Fruit fly (Drosophila melanogaster) whole organism, embryonic: ENCODE data around the gene CG34258.
A peak's percentile ranks its signal among the peaks of the same experiment; 100 is the strongest.

ENCODE experiments used
- Aef1 ChIP-seq: fragments of 200-800 bp; sonication (Bioruptor generic); IDR thresholded peaks from 3 replicates; pipeline ENCODE4 v1.3.6; 2022; ENCODE audit warnings: missing biosample characterization, missing genetic modification characterization
- Awh ChIP-seq: fragments of 200-800 bp; sonication (Bioruptor generic); IDR thresholded peaks from 2 replicates; pipeline ENCODE4, ENCODE4 v1.3.6; 2022; ENCODE audit warnings: missing biosample characterization, missing genetic modification characterization
- Bgb ChIP-seq: fragments of 200-800 bp; sonication (Bioruptor generic); IDR thresholded peaks from 2 replicates; pipeline ENCODE4 v1.3.6; 2022; ENCODE audit warnings: missing biosample characterization, missing genetic modification characterization; ENCODE audit not compliant: partially characterized antibody
- CG11456 ChIP-seq: fragments of 200-800 bp; sonication (Bioruptor generic); IDR thresholded peaks from 3 replicates; pipeline ENCODE4 v1.3.6; 2022; ENCODE audit warnings: missing biosample characterization, missing genetic modification characterization
- CG11504 ChIP-seq: fragments of 200-800 bp; sonication (Bioruptor generic); optimal IDR thresholded peaks from 3 replicates; lab custom pipeline; 2019; ENCODE audit warnings: missing biosample characterization, mild to moderate bottlenecking, missing genetic modification characterization, moderate library complexity
- CG12104 ChIP-seq: fragments of 200-800 bp; sonication (Bioruptor generic); optimal IDR thresholded peaks from 3 replicates; lab custom pipeline; 2016; ENCODE audit warnings: missing biosample characterization, missing genetic modification characterization
- CG12391 ChIP-seq: fragments of 200-800 bp; sonication (Bioruptor generic); optimal IDR thresholded peaks from 3 replicates; lab custom pipeline; 2018; ENCODE audit warnings: missing biosample characterization, mild to moderate bottlenecking, missing genetic modification characterization, moderate library complexity
- CG12659 ChIP-seq: fragments of 200-800 bp; sonication (Bioruptor generic); optimal IDR thresholded peaks from 3 replicates; lab custom pipeline; 2017; ENCODE audit warnings: mild to moderate bottlenecking, missing biosample characterization, missing genetic modification reagents, missing genetic modification characterization
- CG13624 ChIP-seq: fragments of 200-800 bp; sonication (Bioruptor generic); optimal IDR thresholded peaks from 2 replicates; lab custom pipeline; 2016; ENCODE audit warnings: missing biosample characterization, missing genetic modification characterization
- CG14441 ChIP-seq: fragments of 200-800 bp; sonication (Bioruptor generic); IDR thresholded peaks from 2 replicates; pipeline ENCODE4 v1.3.6; 2022; ENCODE audit warnings: missing biosample characterization, missing genetic modification characterization
- CG14710 ChIP-seq: fragments of 200-800 bp; sonication (Bioruptor generic); optimal IDR thresholded peaks from 3 replicates; lab custom pipeline; 2019; ENCODE audit warnings: missing biosample characterization, mild to moderate bottlenecking, missing genetic modification characterization, moderate library complexity
- CG15011 ChIP-seq: fragments of 200-800 bp; sonication (Bioruptor generic); optimal IDR thresholded peaks from 3 replicates; lab custom pipeline; 2018; ENCODE audit warnings: missing biosample characterization, mild to moderate bottlenecking, missing genetic modification characterization
- CG17568 ChIP-seq: fragments of 200-800 bp; sonication (Bioruptor generic); optimal IDR thresholded peaks from 2 replicates; lab custom pipeline; 2018; ENCODE audit warnings: missing biosample characterization, mild to moderate bottlenecking, missing genetic modification characterization, moderate library complexity
- CG17802 ChIP-seq: fragments of 200-800 bp; sonication (Bioruptor generic); optimal IDR thresholded peaks from 2 replicates; lab custom pipeline; 2018; ENCODE audit warnings: missing biosample characterization, mild to moderate bottlenecking, missing genetic modification characterization, moderate library complexity
- CG18599 ChIP-seq: fragments of 200-800 bp; sonication (Bioruptor generic); optimal IDR thresholded peaks from 3 replicates; lab custom pipeline; 2017; ENCODE audit warnings: missing biosample characterization, missing genetic modification characterization, mild to moderate bottlenecking, moderate library complexity, missing genetic modification reagents
- CG18619 ChIP-seq: fragments of 200-800 bp; sonication (Bioruptor generic); optimal IDR thresholded peaks from 3 replicates; lab custom pipeline; 2017; ENCODE audit warnings: missing biosample characterization, mild to moderate bottlenecking, missing genetic modification characterization
- CG2199 ChIP-seq: fragments of 200-800 bp; sonication (Bioruptor generic); IDR thresholded peaks from 3 replicates; pipeline ENCODE4 v1.3.6; 2022; ENCODE audit warnings: missing biosample characterization, missing genetic modification characterization
- CG30431 ChIP-seq: fragments of 200-800 bp; sonication (Bioruptor generic); optimal IDR thresholded peaks from 2 replicates; lab custom pipeline; 2017; ENCODE audit warnings: missing biosample characterization, missing genetic modification characterization
- CG32767 ChIP-seq: fragments of 200-800 bp; sonication (Bioruptor generic); IDR thresholded peaks from 2 replicates; pipeline ENCODE4 v1.3.6; 2022; ENCODE audit warnings: missing biosample characterization, missing genetic modification characterization
- CG34224 ChIP-seq: fragments of 200-800 bp; sonication (Bioruptor generic); IDR thresholded peaks from 3 replicates; pipeline ENCODE4 v1.3.6; 2022; ENCODE audit warnings: missing biosample characterization, missing genetic modification characterization; ENCODE audit not compliant: partially characterized antibody
- CG43689 ChIP-seq: fragments of 200-800 bp; sonication (Bioruptor generic); IDR thresholded peaks from 2 replicates; pipeline ENCODE4 v1.3.6; 2022; ENCODE audit warnings: missing biosample characterization, missing genetic modification characterization
- CG5953 ChIP-seq: fragments of 200-800 bp; sonication (Bioruptor generic); IDR thresholded peaks from 2 replicates; pipeline ENCODE4 v1.3.6; 2022; ENCODE audit warnings: missing biosample characterization, missing genetic modification characterization
- CG6765 ChIP-seq: fragments of 200-800 bp; sonication (Bioruptor generic); optimal IDR thresholded peaks from 3 replicates; lab custom pipeline; 2017; ENCODE audit warnings: missing biosample characterization, mild to moderate bottlenecking, missing genetic modification characterization
- CG7357 ChIP-seq: fragments of 200-800 bp; sonication (Bioruptor generic); IDR thresholded peaks from 3 replicates; pipeline ENCODE4 v1.3.6; 2022; ENCODE audit warnings: missing biosample characterization, missing genetic modification characterization
- CG9609 ChIP-seq: fragments of 200-800 bp; sonication (Bioruptor generic); optimal IDR thresholded peaks from 3 replicates; lab custom pipeline; 2016; ENCODE audit warnings: missing biosample characterization, missing genetic modification characterization
- Camta ChIP-seq: fragments of 200-800 bp; sonication (Bioruptor generic); optimal IDR thresholded peaks from 2 replicates; lab custom pipeline; 2016; ENCODE audit warnings: missing biosample characterization, missing genetic modification characterization
- CrebB ChIP-seq: fragments of 200-800 bp; sonication (Bioruptor generic); optimal IDR thresholded peaks from 3 replicates; lab custom pipeline; 2018; ENCODE audit warnings: missing biosample characterization, mild to moderate bottlenecking, missing genetic modification characterization
- D19B ChIP-seq: fragments of 200-800 bp; sonication (Bioruptor generic); optimal IDR thresholded peaks from 2 replicates; lab custom pipeline; 2017; ENCODE audit warnings: missing biosample characterization, mild to moderate bottlenecking, missing genetic modification characterization
- Dfd ChIP-seq, 2 experiments: fragments of >200 bp; optimal IDR thresholded peaks; 2 replicates each; lab custom pipeline; 2017; ENCODE audit warnings: missing biosample characterization in 2 of 2, missing genetic modification characterization in 2 of 2
- Dip3 ChIP-seq: fragments of 200-800 bp; sonication (Bioruptor generic); optimal IDR thresholded peaks from 3 replicates; lab custom pipeline; 2016; ENCODE audit warnings: missing biosample characterization, missing genetic modification characterization
- Fer3 ChIP-seq: fragments of 200-800 bp; sonication (Bioruptor generic); optimal IDR thresholded peaks from 2 replicates; lab custom pipeline; 2018; ENCODE audit warnings: missing biosample characterization, mild to moderate bottlenecking, missing genetic modification characterization, moderate library complexity
- HmgD ChIP-seq: fragments of 200-800 bp; sonication (Bioruptor generic); optimal IDR thresholded peaks from 3 replicates; lab custom pipeline; 2016; ENCODE audit warnings: missing biosample characterization, missing genetic modification characterization
- Hr39 ChIP-seq: fragments of >200 bp; optimal IDR thresholded peaks from 2 replicates; lab custom pipeline; 2017
- Opbp ChIP-seq: fragments of 200-800 bp; sonication (Bioruptor generic); IDR thresholded peaks from 3 replicates; pipeline ENCODE4 v1.3.6; 2022; ENCODE audit warnings: missing biosample characterization, missing genetic modification characterization; ENCODE audit not compliant: partially characterized antibody
- Optix ChIP-seq: fragments of 200-800 bp; sonication (Bioruptor generic); IDR thresholded peaks from 3 replicates; pipeline ENCODE4 v1.3.6; 2022; ENCODE audit warnings: missing biosample characterization, missing genetic modification characterization
- Ptx1 ChIP-seq: fragments of 200-800 bp; sonication (Bioruptor generic); IDR thresholded peaks from 2 replicates; pipeline ENCODE4 v1.3.6; 2022; ENCODE audit warnings: missing biosample characterization, missing genetic modification characterization
- Sox102F ChIP-seq: fragments of 200-800 bp; sonication (Bioruptor generic); optimal IDR thresholded peaks from 2 replicates; lab custom pipeline; 2018; ENCODE audit warnings: missing biosample characterization, mild to moderate bottlenecking, missing genetic modification characterization, moderate library complexity
- abd-A ChIP-seq: fragments of 200-800 bp; sonication (Bioruptor generic); optimal IDR thresholded peaks from 3 replicates; lab custom pipeline; 2019; ENCODE audit warnings: missing biosample characterization, mild to moderate bottlenecking, missing genetic modification characterization, moderate library complexity
- aop ChIP-seq: fragments of 200-800 bp; sonication (Bioruptor generic); IDR thresholded peaks from 2 replicates; pipeline ENCODE4 v1.3.6; 2022; ENCODE audit warnings: missing biosample characterization, missing genetic modification characterization
- bbx ChIP-seq: fragments of 200-800 bp; sonication (Bioruptor generic); IDR thresholded peaks from 2 replicates; pipeline ENCODE4 v1.3.6; 2022; ENCODE audit warnings: missing biosample characterization, missing genetic modification characterization; ENCODE audit not compliant: partially characterized antibody
- danr ChIP-seq: fragments of 200-800 bp; sonication (Bioruptor generic); IDR thresholded peaks from 2 replicates; pipeline ENCODE4 v1.3.6; 2022; ENCODE audit warnings: missing biosample characterization, missing genetic modification characterization
- dmrt99B ChIP-seq: fragments of 200-800 bp; sonication (Bioruptor generic); optimal IDR thresholded peaks from 2 replicates; lab custom pipeline; 2018; ENCODE audit warnings: missing biosample characterization, mild to moderate bottlenecking, missing genetic modification characterization, moderate library complexity
- grau ChIP-seq: fragments of 200-800 bp; optimal IDR thresholded peaks from 3 replicates; lab custom pipeline; 2019; ENCODE audit warnings: missing biosample characterization, mild to moderate bottlenecking, missing genetic modification characterization, moderate library complexity
- klu ChIP-seq: fragments of 200-800 bp; sonication (Bioruptor generic); IDR thresholded peaks from 2 replicates; pipeline ENCODE4 v1.3.6; 2022; ENCODE audit warnings: missing biosample characterization, missing genetic modification characterization
- kni ChIP-seq: fragments of 200-800 bp; sonication (Bioruptor generic); optimal IDR thresholded peaks from 3 replicates; lab custom pipeline; 2017; ENCODE audit warnings: mild to moderate bottlenecking, missing biosample characterization, missing genetic modification reagents, missing genetic modification characterization
- lov ChIP-seq, 2 experiments: fragments of 200-800 bp in 1 of 2; fragments of >200 bp in 1 of 2; sonication (Bioruptor generic) in 1 of 2; IDR thresholded peaks in 1 of 2; optimal IDR thresholded peaks in 1 of 2; 2 replicates in 1 of 2; 3 replicates in 1 of 2; pipeline versions ENCODE4 v1.3.6 to Lab custom; 2017 to 2022; ENCODE audit warnings: missing biosample characterization in 1 of 2, missing genetic modification characterization in 1 of 2
- sc ChIP-seq, 3 experiments: fragments of >200 bp in 2 of 3; fragments of 200-800 bp in 1 of 3; sonication (Bioruptor generic) in 1 of 3; optimal IDR thresholded peaks; 2 replicates in 2 of 3; 3 replicates in 1 of 3; lab custom pipeline; 2017; ENCODE audit warnings: mild to moderate bottlenecking in 1 of 3, missing biosample characterization in 1 of 3, missing genetic modification characterization in 1 of 3, missing genetic modification reagents in 1 of 3
- scrt ChIP-seq: fragments of 200-800 bp; sonication (Bioruptor generic); optimal IDR thresholded peaks from 2 replicates; lab custom pipeline; 2018; ENCODE audit warnings: missing biosample characterization, mild to moderate bottlenecking, missing genetic modification characterization, moderate library complexity
- stc ChIP-seq: fragments of 200-800 bp; sonication (Bioruptor generic); IDR thresholded peaks from 2 replicates; pipeline ENCODE4 v1.3.6; 2022; ENCODE audit warnings: missing biosample characterization, missing genetic modification characterization
- tgo ChIP-seq: fragments of 200-800 bp; sonication (Bioruptor generic); IDR thresholded peaks from 3 replicates; pipeline ENCODE4 v1.3.6; 2022; ENCODE audit warnings: missing biosample characterization, missing genetic modification characterization
- tll ChIP-seq, 2 experiments: fragments of 200-800 bp in 1 of 2; fragments of >200 bp in 1 of 2; sonication (Bioruptor generic) in 1 of 2; optimal IDR thresholded peaks; 2 replicates each; lab custom pipeline; 2017 to 2019; ENCODE audit warnings: missing biosample characterization in 2 of 2, missing genetic modification characterization in 2 of 2, mild to moderate bottlenecking in 1 of 2, moderate library complexity in 1 of 2
- vfl ChIP-seq: fragments of 200-800 bp; sonication (Bioruptor generic); optimal IDR thresholded peaks from 2 replicates; lab custom pipeline; 2016; ENCODE audit warnings: missing biosample characterization, missing genetic modification characterization
- yki ChIP-seq: fragments of >200 bp; optimal IDR thresholded peaks from 3 replicates; lab custom pipeline; 2018

Gene CG34258

dm6 chr3L:19961805-19962204 is 10.0 kb upstream of the CG34258 start (continued):
- TF ChIP-seq CG12104 (no peak), bbx (no peak), Bgb (GFP tag; lab: Robert Waterston, UW) (no peak), Camta (GFP tag; lab: Kevin White, UChicago) (no peak), Dfd (GFP tag; optimal IDR thresholded peaks at IDR 0.05; lab: Kevin White, UChicago) (no peak), Aef1 (GFP tag; lab: Robert Waterston, UW) (no peak), D19B (GFP tag; lab: Kevin White, UChicago) (no peak), Sox102F (GFP tag; lab: Kevin White, UChicago) (no peak), CG12391 (no peak), tll (GFP tag; optimal IDR thresholded peaks at IDR 0.05; lab: Kevin White, UChicago) (no peak), dmrt99B (tag; lab: Kevin White, UChicago) (no peak), stc (GFP tag; lab: Robert Waterston, UW) (no peak), CG6765 (no peak), CG43689 (no peak), CG32767 (GFP tag; lab: Robert Waterston, UW) (no peak), tgo (no peak), CG5953 (GFP tag; lab: Robert Waterston, UW) (no peak), CG13624 (GFP tag; lab: Kevin White, UChicago) (no peak), CG18599 (GFP tag; lab: Kevin White, UChicago) (peak; percentile 73), abd-A (tag; lab: Kevin White, UChicago) (peak; percentile 60), CG14710 (tag; lab: Kevin White, UChicago) (no peak), CG2199 (no peak), Ptx1 (GFP tag; lab: Robert Waterston, UW) (no peak), vfl (GFP tag; lab: Kevin White, UChicago) (no peak), danr (no peak), scrt (GFP tag; lab: Kevin White, UChicago) (no peak), CG9609 (GFP tag; lab: Kevin White, UChicago) (no peak), sc (optimal IDR thresholded peaks at IDR 0.05; lab: Kevin White, UChicago) (no peak), sc (GFP tag; optimal IDR thresholded peaks at IDR 0.05; lab: Kevin White, UChicago) (no peak), CG18619 (GFP tag; lab: Kevin White, UChicago) (no peak), CG17802 (no peak), CG12659 (GFP tag; lab: Kevin White, UChicago) (peak; percentile 18), CG17568 (GFP tag; lab: Kevin White, UChicago) (peak; percentile 3), Awh (no peak), Fer3 (no peak), Opbp (GFP tag; lab: Robert Waterston, UW) (no peak), HmgD (GFP tag; lab: Kevin White, UChicago) (no peak), kni (no peak), CG15011 (GFP tag; lab: Kevin White, UChicago) (no peak)
- TF ChIP-seq, all 482 proteins: peak for 50

dm6 chr3L:19955699-19956098 is 3.9 kb upstream of the CG34258 start, which contains the start of gene CG42263:
CG42263 (minus strand) TSS chr3L:19955799.
- TF ChIP-seq CG11504 (no peak), tll (GFP tag; optimal IDR thresholded peaks at IDR 0.05; lab: Kevin White, UChicago) (no peak), CrebB (tag; lab: Kevin White, UChicago) (no peak), CG11456 (GFP tag; lab: Robert Waterston, UW) (no peak), klu (GFP tag; lab: Robert Waterston, UW) (no peak), CG34224 (no peak), aop (GFP tag; lab: Robert Waterston, UW) (no peak), grau (tag; lab: Kevin White, UChicago) (no peak), CG30431 (GFP tag; lab: Kevin White, UChicago) (no peak), lov (optimal IDR thresholded peaks at IDR 0.05; lab: Kevin White, UChicago) (no peak), lov (GFP tag; IDR thresholded peaks at IDR 0.05; lab: Robert Waterston, UW) (no peak), yki (lab: Kevin White, UChicago) (no peak), Dip3 (GFP tag; lab: Kevin White, UChicago) (no peak), CG14441 (no peak), Hr39 (lab: Kevin White, UChicago) (no peak), CG7357 (GFP tag; lab: Robert Waterston, UW) (no peak), Optix (GFP tag; lab: Robert Waterston, UW) (no peak)
- TF ChIP-seq, all 482 proteins: peak for 0
